Fruit fly (Drosophila melanogaster) whole organism, embryonic: ENCODE data around the gene trx.

Experiments used
- Blimp-1 ChIP-seq: fragments of 200-800 bp; sonication (Bioruptor generic); optimal IDR thresholded peaks from 3 replicates; lab custom pipeline; 2018; ENCODE audit warnings: missing biosample characterization, missing genetic modification characterization, mild to moderate bottlenecking, moderate library complexity, missing genetic modification reagents
- BtbVII ChIP-seq: fragments of 200-800 bp; sonication (Bioruptor generic); optimal IDR thresholded peaks from 3 replicates; lab custom pipeline; 2017; ENCODE audit warnings: missing biosample characterization, mild to moderate bottlenecking, missing genetic modification characterization
- C15 ChIP-seq: fragments of 200-800 bp; sonication (Bioruptor generic); IDR thresholded peaks from 3 replicates; pipeline ENCODE4 v1.3.6; 2022; ENCODE audit warnings: missing biosample characterization, missing genetic modification characterization
- CG10366 ChIP-seq: fragments of 200-800 bp; sonication (Bioruptor generic); IDR thresholded peaks from 2 replicates; pipeline ENCODE4 v1.3.6; 2022; ENCODE audit warnings: missing biosample characterization, missing genetic modification characterization
- CG10543 ChIP-seq: fragments of 200-800 bp; sonication (Bioruptor generic); optimal IDR thresholded peaks from 3 replicates; lab custom pipeline; 2017; ENCODE audit warnings: missing biosample characterization, mild to moderate bottlenecking, missing genetic modification characterization, moderate library complexity
- CG10565 ChIP-seq: fragments of 200-800 bp; sonication (Bioruptor generic); optimal IDR thresholded peaks from 3 replicates; lab custom pipeline; 2016; ENCODE audit warnings: missing biosample characterization, mild to moderate bottlenecking, missing genetic modification characterization
- CG11247 ChIP-seq: fragments of 200-800 bp; sonication (Bioruptor generic); IDR thresholded peaks from 2 replicates; pipeline ENCODE4 v1.3.6; 2022; ENCODE audit warnings: missing biosample characterization, missing genetic modification characterization
- CG1233 ChIP-seq: fragments of 200-800 bp; sonication (Bioruptor generic); optimal IDR thresholded peaks from 4 replicates; lab custom pipeline; 2018; ENCODE audit warnings: missing biosample characterization, mild to moderate bottlenecking, missing genetic modification characterization
- CG13424 ChIP-seq: fragments of 200-800 bp; sonication (Bioruptor generic); optimal IDR thresholded peaks from 2 replicates; lab custom pipeline; 2019; ENCODE audit warnings: missing biosample characterization, mild to moderate bottlenecking, missing genetic modification characterization, moderate library complexity
- CG17361 ChIP-seq: fragments of 200-800 bp; sonication (Bioruptor generic); IDR thresholded peaks from 3 replicates; pipeline ENCODE4 v1.3.6; 2022; ENCODE audit warnings: missing biosample characterization, missing genetic modification characterization
- CG2120 ChIP-seq: fragments of 200-800 bp; sonication (Bioruptor generic); optimal IDR thresholded peaks from 3 replicates; lab custom pipeline; 2016; ENCODE audit warnings: missing biosample characterization, missing genetic modification characterization
- CG33213 ChIP-seq: fragments of 200-800 bp; sonication (Bioruptor generic); optimal IDR thresholded peaks from 3 replicates; lab custom pipeline; 2016; ENCODE audit warnings: missing biosample characterization, missing genetic modification characterization
- CG4424 ChIP-seq: fragments of 200-800 bp; sonication (Bioruptor generic); optimal IDR thresholded peaks from 3 replicates; lab custom pipeline; 2016; ENCODE audit warnings: missing biosample characterization, missing genetic modification characterization
- CG7839 ChIP-seq: fragments of 200-800 bp; sonication (Bioruptor generic); optimal IDR thresholded peaks from 3 replicates; lab custom pipeline; 2018; ENCODE audit warnings: missing biosample characterization, mild to moderate bottlenecking, missing genetic modification characterization, moderate library complexity
- CG8765 ChIP-seq: fragments of 200-800 bp; sonication (Bioruptor generic); IDR thresholded peaks from 2 replicates; pipeline ENCODE4 v1.3.6; 2022; ENCODE audit warnings: missing biosample characterization, missing genetic modification characterization
- CoRest ChIP-seq: fragments of 200-800 bp; sonication (Bioruptor generic); optimal IDR thresholded peaks from 3 replicates; lab custom pipeline; 2018; ENCODE audit warnings: missing biosample characterization, mild to moderate bottlenecking, missing genetic modification characterization, moderate library complexity
- D ChIP-seq, 2 experiments: fragments of 200-800 bp in 1 of 2; fragments of >200 bp in 1 of 2; sonication (Bioruptor generic) in 1 of 2; optimal IDR thresholded peaks; 2 replicates in 1 of 2; 3 replicates in 1 of 2; lab custom pipeline; 2017; ENCODE audit warnings: mild to moderate bottlenecking in 1 of 2, missing biosample characterization in 1 of 2, missing genetic modification characterization in 1 of 2, missing genetic modification reagents in 1 of 2
- HHEX ChIP-seq: fragments of 200-800 bp; sonication (Bioruptor generic); optimal IDR thresholded peaks from 3 replicates; lab custom pipeline; 2017; ENCODE audit warnings: missing biosample characterization, mild to moderate bottlenecking, missing genetic modification characterization, missing genetic modification reagents
- HLH3B ChIP-seq: fragments of 200-800 bp; sonication (Bioruptor generic); IDR thresholded peaks from 2 replicates; pipeline ENCODE4 v1.3.6; 2022; ENCODE audit warnings: missing biosample characterization, missing genetic modification characterization
- HLH4C ChIP-seq: fragments of 200-800 bp; sonication (Bioruptor generic); IDR thresholded peaks from 3 replicates; pipeline ENCODE4 v1.3.6; 2022; ENCODE audit warnings: missing biosample characterization, missing genetic modification characterization; ENCODE audit not compliant: partially characterized antibody
- HLH54F ChIP-seq: fragments of 200-800 bp; sonication (Bioruptor generic); optimal IDR thresholded peaks from 3 replicates; lab custom pipeline; 2016; ENCODE audit warnings: missing biosample characterization, missing genetic modification characterization
- Hey ChIP-seq: fragments of 200-800 bp; sonication (Bioruptor generic); optimal IDR thresholded peaks from 3 replicates; lab custom pipeline; 2018; ENCODE audit warnings: missing biosample characterization, mild to moderate bottlenecking, missing genetic modification characterization
- Hmr ChIP-seq: fragments of 200-800 bp; sonication (Bioruptor generic); optimal IDR thresholded peaks from 3 replicates; lab custom pipeline; 2017; ENCODE audit warnings: mild to moderate bottlenecking, missing biosample characterization, missing genetic modification reagents, missing genetic modification characterization
- NC2α ChIP-seq: fragments of 200-800 bp; sonication (Bioruptor generic); optimal IDR thresholded peaks from 2 replicates; lab custom pipeline; 2016; ENCODE audit warnings: missing biosample characterization, missing genetic modification characterization
- Stat92E ChIP-seq, 3 experiments: fragments of >200 bp in 2 of 3; fragments of 200-800 bp in 1 of 3; sonication (Bioruptor generic) in 1 of 3; optimal IDR thresholded peaks; 2 replicates each; lab custom pipeline; 2017 to 2019; ENCODE audit warnings: missing biosample characterization in 3 of 3, missing genetic modification characterization in 3 of 3, mild to moderate bottlenecking in 1 of 3, moderate library complexity in 1 of 3
- amos ChIP-seq: fragments of 200-800 bp; sonication (Bioruptor generic); IDR thresholded peaks from 2 replicates; pipeline ENCODE4 v1.3.6; 2022; ENCODE audit warnings: missing biosample characterization, missing genetic modification characterization; ENCODE audit not compliant: partially characterized antibody
- ap ChIP-seq: fragments of 200-800 bp; sonication (Bioruptor generic); IDR thresholded peaks from 2 replicates; pipeline ENCODE4 v1.3.6; 2022; ENCODE audit warnings: missing biosample characterization, missing genetic modification characterization
- ase ChIP-seq: fragments of 200-800 bp; sonication (Bioruptor generic); IDR thresholded peaks from 3 replicates; pipeline ENCODE4 v1.3.6; 2022; ENCODE audit warnings: missing biosample characterization, missing genetic modification characterization
- ci ChIP-seq: fragments of 200-800 bp; sonication (Bioruptor generic); IDR thresholded peaks from 3 replicates; pipeline ENCODE4 v1.3.6; 2022; ENCODE audit warnings: missing biosample characterization, missing genetic modification characterization
- croc ChIP-seq: fragments of 200-800 bp; sonication (Bioruptor generic); conservative IDR thresholded peaks from 3 replicates; pipeline ENCODE4 v1.3.6; 2022; ENCODE audit warnings: missing biosample characterization, missing genetic modification characterization
- da ChIP-seq: fragments of 200-800 bp; sonication (Bioruptor generic); optimal IDR thresholded peaks from 2 replicates; lab custom pipeline; 2016; ENCODE audit warnings: missing biosample characterization, missing genetic modification characterization
- dmrt99B ChIP-seq: fragments of 200-800 bp; sonication (Bioruptor generic); optimal IDR thresholded peaks from 2 replicates; lab custom pipeline; 2018; ENCODE audit warnings: missing biosample characterization, mild to moderate bottlenecking, missing genetic modification characterization, moderate library complexity
- dpn ChIP-seq, 2 experiments: fragments of 200-800 bp; sonication (Bioruptor generic); optimal IDR thresholded peaks; 3 replicates each; lab custom pipeline; 2016; ENCODE audit warnings: missing biosample characterization in 2 of 2, missing genetic modification characterization in 2 of 2
- en ChIP-seq: fragments of 200-800 bp; sonication (Bioruptor generic); optimal IDR thresholded peaks from 2 replicates; lab custom pipeline; 2016; ENCODE audit warnings: missing biosample characterization, missing genetic modification characterization
- eyg ChIP-seq: fragments of 200-800 bp; sonication (Bioruptor generic); optimal IDR thresholded peaks from 3 replicates; lab custom pipeline; 2016; ENCODE audit warnings: missing biosample characterization, missing genetic modification characterization
- gcm ChIP-seq: fragments of 200-800 bp; sonication (Bioruptor generic); optimal IDR thresholded peaks from 2 replicates; lab custom pipeline; 2019; ENCODE audit warnings: missing biosample characterization, mild to moderate bottlenecking, missing genetic modification characterization, moderate library complexity
- gsb ChIP-seq: fragments of 200-800 bp; sonication (Bioruptor generic); IDR thresholded peaks from 2 replicates; pipeline ENCODE4 v1.3.6; 2022; ENCODE audit warnings: missing biosample characterization, missing genetic modification characterization
- hth ChIP-seq: fragments of >200 bp; optimal IDR thresholded peaks from 2 replicates; lab custom pipeline; 2017; ENCODE audit warnings: inconsistent platforms
- knrl ChIP-seq: fragments of 200-800 bp; sonication (Bioruptor generic); IDR thresholded peaks from 3 replicates; pipeline ENCODE4 v1.3.6; 2022; ENCODE audit warnings: missing biosample characterization, missing genetic modification characterization; ENCODE audit not compliant: partially characterized antibody
- lbe ChIP-seq: fragments of 200-800 bp; sonication (Bioruptor generic); optimal IDR thresholded peaks from 2 replicates; lab custom pipeline; 2016; ENCODE audit warnings: missing biosample characterization, mild to moderate bottlenecking, missing genetic modification characterization
- mld ChIP-seq: fragments of 200-800 bp; sonication (Bioruptor generic); IDR thresholded peaks from 3 replicates; pipeline ENCODE4 v1.3.6; 2022; ENCODE audit warnings: missing biosample characterization, missing genetic modification characterization; ENCODE audit not compliant: partially characterized antibody
- oc ChIP-seq: fragments of 200-800 bp; sonication (Bioruptor generic); optimal IDR thresholded peaks from 2 replicates; lab custom pipeline; 2018; ENCODE audit warnings: missing biosample characterization, mild to moderate bottlenecking, missing genetic modification characterization, moderate library complexity
- phol ChIP-seq: fragments of 200-800 bp; sonication (Bioruptor generic); optimal IDR thresholded peaks from 3 replicates; lab custom pipeline; 2018; ENCODE audit warnings: missing biosample characterization, mild to moderate bottlenecking, missing genetic modification characterization, moderate library complexity
- prd ChIP-seq, 3 experiments: fragments of >200 bp in 2 of 3; fragments of 200-800 bp in 1 of 3; sonication (Bioruptor generic) in 1 of 3; optimal IDR thresholded peaks in 2 of 3; IDR thresholded peaks in 1 of 3; 2 replicates in 2 of 3; 3 replicates in 1 of 3; pipeline versions ENCODE4 v1.3.6 to Lab custom; 2017 to 2022; ENCODE audit warnings: missing biosample characterization in 1 of 3, missing genetic modification characterization in 1 of 3
- pum ChIP-seq: fragments of 200-800 bp; sonication (Bioruptor generic); optimal IDR thresholded peaks from 2 replicates; lab custom pipeline; 2016; ENCODE audit warnings: missing biosample characterization, missing genetic modification characterization
- schlank ChIP-seq: fragments of 200-800 bp; sonication (Bioruptor generic); optimal IDR thresholded peaks from 2 replicates; lab custom pipeline; 2018; ENCODE audit warnings: missing biosample characterization, mild to moderate bottlenecking, missing genetic modification characterization
- scrt ChIP-seq: fragments of 200-800 bp; sonication (Bioruptor generic); optimal IDR thresholded peaks from 2 replicates; lab custom pipeline; 2018; ENCODE audit warnings: missing biosample characterization, mild to moderate bottlenecking, missing genetic modification characterization, moderate library complexity
- tap ChIP-seq: fragments of 200-800 bp; optimal IDR thresholded peaks from 3 replicates; lab custom pipeline; 2019; ENCODE audit warnings: missing biosample characterization, mild to moderate bottlenecking, missing genetic modification characterization, moderate library complexity
- tx ChIP-seq: fragments of 200-800 bp; sonication (Bioruptor generic); optimal IDR thresholded peaks from 2 replicates; lab custom pipeline; 2016; ENCODE audit warnings: missing biosample characterization, missing genetic modification characterization
- vnd ChIP-seq: fragments of 200-800 bp; sonication (Bioruptor generic); IDR thresholded peaks from 3 replicates; pipeline ENCODE4 v1.3.6; 2022; ENCODE audit warnings: missing biosample characterization, missing genetic modification characterization; ENCODE audit not compliant: partially characterized antibody

Gene trx

DNA sequence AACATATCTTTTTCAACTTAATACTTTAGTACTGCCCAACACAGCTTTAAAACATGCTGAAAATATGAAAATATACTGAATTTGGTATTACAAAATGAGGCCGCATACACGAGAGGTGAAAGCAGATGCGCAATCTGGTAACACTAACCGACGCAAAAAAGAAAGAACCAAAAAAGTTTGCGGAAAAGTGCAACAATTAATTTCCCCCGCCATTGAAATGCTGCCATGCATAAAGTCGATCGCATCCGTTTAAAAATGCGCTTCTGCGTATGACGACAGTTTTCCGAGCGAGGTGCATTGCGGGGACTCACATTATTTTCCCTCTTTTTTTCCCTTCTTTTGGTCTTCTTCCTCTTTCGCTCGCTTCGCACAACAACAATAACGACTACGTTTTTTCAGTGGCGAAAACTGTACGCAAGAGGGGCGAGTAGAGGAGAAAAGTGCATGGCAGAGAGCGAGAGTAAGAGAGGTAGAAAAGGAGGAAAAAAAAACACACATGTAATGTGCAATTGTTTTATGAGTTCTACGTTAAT is 29.3 kb upstream of the trx start, which contains the start of gene Set8 (continued):
- TF ChIP-seq BtbVII (GFP tag; lab: Kevin White, UChicago) (no peak), C15 (GFP tag; lab: Robert Waterston, UW) (no peak), D (optimal IDR thresholded peaks at IDR 0.05; lab: Kevin White, UChicago) (no peak), D (GFP tag; optimal IDR thresholded peaks at IDR 0.05; lab: Kevin White, UChicago) (no peak), CG1233 (GFP tag; lab: Kevin White, UChicago) (no peak), da (no peak), CG4424 (GFP tag; lab: Kevin White, UChicago) (no peak), croc (GFP tag; lab: Robert Waterston, UW) (no peak), CoRest (tag; lab: Kevin White, UChicago) (no peak), HLH3B (GFP tag; lab: Robert Waterston, UW) (no peak), NC2α (no peak), CG11247 (GFP tag; lab: Robert Waterston, UW) (no peak), CG17361 (GFP tag; lab: Robert Waterston, UW) (no peak), eyg (no peak), amos (no peak), tx (no peak), CG13424 (tag; lab: Kevin White, UChicago) (no peak), dpn (GFP tag; optimal IDR thresholded peaks at IDR 0.05; lab: Kevin White, UChicago) (no peak), hth (lab: Kevin White, UChicago) (no peak), prd (optimal IDR thresholded peaks at IDR 0.05; lab: Kevin White, UChicago) (no peak), prd (GFP tag; IDR thresholded peaks at IDR 0.05; lab: Robert Waterston, UW) (no peak), tap (no peak), CG10565 (GFP tag; lab: Kevin White, UChicago) (no peak), HLH54F (no peak), dmrt99B (tag; lab: Kevin White, UChicago) (no peak), Blimp-1 (no peak), scrt (GFP tag; lab: Kevin White, UChicago) (no peak), gsb (GFP tag; lab: Robert Waterston, UW) (no peak), mld (GFP tag; lab: Robert Waterston, UW) (no peak), Stat92E (GFP tag; optimal IDR thresholded peaks at IDR 0.05; lab: Kevin White, UChicago) (peak in 1 of 3 experiments; percentile 80), ap (GFP tag; lab: Robert Waterston, UW) (no peak), lbe (GFP tag; lab: Kevin White, UChicago) (no peak), pum (GFP tag; lab: Kevin White, UChicago) (no peak), oc (tag; lab: Kevin White, UChicago) (no peak), CG33213 (GFP tag; lab: Kevin White, UChicago) (no peak), ase (GFP tag; lab: Robert Waterston, UW) (no peak), phol (tag; lab: Kevin White, UChicago) (peak; percentile 54), CG10543 (GFP tag; lab: Kevin White, UChicago) (no peak), schlank (tag; lab: Kevin White, UChicago) (no peak), knrl (no peak), CG10366 (GFP tag; lab: Robert Waterston, UW) (no peak), en (GFP tag; lab: Kevin White, UChicago) (no peak), CG7839 (tag; lab: Kevin White, UChicago) (no peak), vnd (no peak), gcm (GFP tag; lab: Kevin White, UChicago) (no peak), HLH4C (no peak), CG8765 (GFP tag; lab: Robert Waterston, UW) (no peak), HHEX (GFP tag; lab: Kevin White, UChicago) (no peak), Hmr (no peak), CG2120 (peak; percentile 25), Hey (tag; lab: Kevin White, UChicago) (no peak), ci (GFP tag; lab: Robert Waterston, UW) (no peak)
